Fruit fly (Drosophila melanogaster) whole organism, embryonic: Measurements from ENCODE around the gene dnc.

Experiments used
- ATbp ChIP-seq: fragments of 200-800 bp; sonication (Bioruptor generic); optimal IDR thresholded peaks from 2 replicates; lab custom pipeline; 2017; ENCODE audit warnings: missing biosample characterization, mild to moderate bottlenecking, missing genetic modification characterization, missing genetic modification reagents
- Antp ChIP-seq: fragments of 200-800 bp; sonication (Bioruptor generic); optimal IDR thresholded peaks from 3 replicates; lab custom pipeline; 2016; ENCODE audit warnings: missing biosample characterization, missing genetic modification characterization
- CG10147 ChIP-seq: fragments of 200-800 bp; sonication (Bioruptor generic); optimal IDR thresholded peaks from 2 replicates; lab custom pipeline; 2019; ENCODE audit warnings: missing biosample characterization, mild to moderate bottlenecking, missing genetic modification characterization, moderate library complexity
- CG10209 ChIP-seq: fragments of 200-800 bp; sonication (Bioruptor generic); optimal IDR thresholded peaks from 3 replicates; lab custom pipeline; 2017; ENCODE audit warnings: missing biosample characterization, mild to moderate bottlenecking, missing genetic modification characterization, missing genetic modification reagents
- CG10366 ChIP-seq: fragments of 200-800 bp; sonication (Bioruptor generic); IDR thresholded peaks from 2 replicates; pipeline ENCODE4 v1.3.6; 2022; ENCODE audit warnings: missing biosample characterization, missing genetic modification characterization
- CG12155 ChIP-seq: fragments of 200-800 bp; sonication (Bioruptor generic); optimal IDR thresholded peaks from 3 replicates; lab custom pipeline; 2016; ENCODE audit warnings: missing biosample characterization, missing genetic modification characterization
- CG13296 ChIP-seq: fragments of 200-800 bp; sonication (Bioruptor generic); optimal IDR thresholded peaks from 3 replicates; lab custom pipeline; 2018; ENCODE audit warnings: missing biosample characterization, mild to moderate bottlenecking, missing genetic modification characterization
- CG13894 ChIP-seq: fragments of 200-800 bp; sonication (Bioruptor generic); optimal IDR thresholded peaks from 3 replicates; lab custom pipeline; 2018; ENCODE audit warnings: missing biosample characterization, mild to moderate bottlenecking, missing genetic modification characterization, moderate library complexity
- CG14667 ChIP-seq: fragments of 200-800 bp; sonication (Bioruptor generic); IDR thresholded peaks from 2 replicates; pipeline ENCODE4 v1.3.6; 2022; ENCODE audit warnings: missing biosample characterization, missing genetic modification characterization
- CG15479 ChIP-seq: fragments of 200-800 bp; sonication (Bioruptor generic); optimal IDR thresholded peaks from 3 replicates; lab custom pipeline; 2019; ENCODE audit warnings: missing biosample characterization, mild to moderate bottlenecking, missing genetic modification characterization, moderate library complexity
- CG16813 ChIP-seq: fragments of 200-800 bp; sonication (Bioruptor generic); IDR thresholded peaks from 3 replicates; pipeline ENCODE4 v1.3.6; 2022; ENCODE audit warnings: missing biosample characterization, missing genetic modification characterization; ENCODE audit not compliant: partially characterized antibody
- CG17612 ChIP-seq: fragments of 200-800 bp; sonication (Bioruptor generic); IDR thresholded peaks from 2 replicates; pipeline ENCODE4 v1.3.6; 2022; ENCODE audit warnings: missing biosample characterization, missing genetic modification characterization
- CG2120 ChIP-seq: fragments of 200-800 bp; sonication (Bioruptor generic); optimal IDR thresholded peaks from 3 replicates; lab custom pipeline; 2016; ENCODE audit warnings: missing biosample characterization, missing genetic modification characterization
- CG31224 ChIP-seq: fragments of 200-800 bp; sonication (Bioruptor generic); IDR thresholded peaks from 2 replicates; pipeline ENCODE4 v1.3.6; 2022; ENCODE audit warnings: missing biosample characterization, missing genetic modification characterization
- CG31441 ChIP-seq: fragments of 200-800 bp; sonication (Bioruptor generic); IDR thresholded peaks from 2 replicates; pipeline ENCODE4 v1.3.6; 2022; ENCODE audit warnings: missing biosample characterization, missing genetic modification characterization
- CG3281 ChIP-seq: fragments of 200-800 bp; sonication (Bioruptor generic); optimal IDR thresholded peaks from 3 replicates; lab custom pipeline; 2017; ENCODE audit warnings: missing biosample characterization, mild to moderate bottlenecking, missing genetic modification characterization
- CG34422 ChIP-seq: fragments of 200-800 bp; sonication (Bioruptor generic); IDR thresholded peaks from 3 replicates; pipeline ENCODE4 v1.3.6; 2022; ENCODE audit warnings: missing biosample characterization, missing genetic modification characterization
- CG3726 ChIP-seq: fragments of 200-800 bp; sonication (Bioruptor generic); IDR thresholded peaks from 3 replicates; pipeline ENCODE4, ENCODE4 v1.3.6; 2022; ENCODE audit warnings: missing biosample characterization, missing genetic modification characterization
- CG4707 ChIP-seq: fragments of 200-800 bp; sonication (Bioruptor generic); optimal IDR thresholded peaks from 2 replicates; lab custom pipeline; 2018; ENCODE audit warnings: missing biosample characterization, mild to moderate bottlenecking, missing genetic modification characterization, moderate library complexity
- CG6854 ChIP-seq: fragments of 200-800 bp; sonication (Bioruptor generic); optimal IDR thresholded peaks from 3 replicates; lab custom pipeline; 2017; ENCODE audit warnings: missing biosample characterization, mild to moderate bottlenecking, missing genetic modification characterization
- CG9437 ChIP-seq: fragments of 200-800 bp; sonication (Bioruptor generic); optimal IDR thresholded peaks from 2 replicates; lab custom pipeline; 2018; ENCODE audit warnings: missing biosample characterization, mild to moderate bottlenecking, missing genetic modification characterization
- CG9876 ChIP-seq: fragments of 200-800 bp; sonication (Bioruptor generic); optimal IDR thresholded peaks from 2 replicates; lab custom pipeline; 2016; ENCODE audit warnings: missing biosample characterization, missing genetic modification characterization
- CoRest ChIP-seq: fragments of 200-800 bp; sonication (Bioruptor generic); optimal IDR thresholded peaks from 3 replicates; lab custom pipeline; 2018; ENCODE audit warnings: missing biosample characterization, mild to moderate bottlenecking, missing genetic modification characterization, moderate library complexity
- Ets97D ChIP-seq: fragments of 200-800 bp; sonication (Bioruptor generic); optimal IDR thresholded peaks from 3 replicates; lab custom pipeline; 2016; ENCODE audit warnings: missing biosample characterization, missing genetic modification characterization
- HHEX ChIP-seq: fragments of 200-800 bp; sonication (Bioruptor generic); optimal IDR thresholded peaks from 3 replicates; lab custom pipeline; 2017; ENCODE audit warnings: missing biosample characterization, mild to moderate bottlenecking, missing genetic modification characterization, missing genetic modification reagents
- Hmx ChIP-seq: fragments of 200-800 bp; sonication (Bioruptor generic); optimal IDR thresholded peaks from 2 replicates; lab custom pipeline; 2016; ENCODE audit warnings: missing biosample characterization, missing genetic modification characterization
- Hsf ChIP-seq: fragments of 200-800 bp; sonication (Bioruptor generic); optimal IDR thresholded peaks from 3 replicates; lab custom pipeline; 2016; ENCODE audit warnings: missing biosample characterization, missing genetic modification characterization
- Lpt ChIP-seq: fragments of >200 bp; optimal IDR thresholded peaks from 2 replicates; lab custom pipeline; 2018; ENCODE audit warnings: missing biosample characterization, missing genetic modification characterization
- Meics ChIP-seq: fragments of 200-800 bp; sonication (Bioruptor generic); optimal IDR thresholded peaks from 2 replicates; lab custom pipeline; 2017; ENCODE audit warnings: missing biosample characterization, mild to moderate bottlenecking, missing genetic modification characterization
- Mrtf ChIP-seq: fragments of 200-800 bp; sonication (Bioruptor generic); IDR thresholded peaks from 3 replicates; pipeline ENCODE4 v1.3.6; 2022; ENCODE audit warnings: missing biosample characterization, missing genetic modification characterization
- NK7.1 ChIP-seq: fragments of 200-800 bp; sonication (Bioruptor generic); optimal IDR thresholded peaks from 3 replicates; lab custom pipeline; 2016; ENCODE audit warnings: missing biosample characterization, missing genetic modification characterization
- Nf-YC ChIP-seq: fragments of 200-800 bp; optimal IDR thresholded peaks from 3 replicates; lab custom pipeline; 2019; ENCODE audit warnings: missing biosample characterization, mild to moderate bottlenecking, missing genetic modification characterization, moderate library complexity
- Poxn ChIP-seq: fragments of 200-800 bp; sonication (Bioruptor generic); IDR thresholded peaks from 2 replicates; pipeline ENCODE4 v1.3.6; 2022; ENCODE audit warnings: missing biosample characterization, missing genetic modification characterization
- bigmax ChIP-seq: fragments of 200-800 bp; sonication (Bioruptor generic); optimal IDR thresholded peaks from 2 replicates; lab custom pipeline; 2018; ENCODE audit warnings: missing biosample characterization, mild to moderate bottlenecking, missing genetic modification characterization
- bsh ChIP-seq, 2 experiments: fragments of 200-800 bp; sonication (Bioruptor generic); optimal IDR thresholded peaks; 2 replicates each; lab custom pipeline; 2017 to 2018; ENCODE audit warnings: mild to moderate bottlenecking in 2 of 2, missing biosample characterization in 2 of 2, missing genetic modification characterization in 2 of 2, moderate library complexity in 1 of 2
- cwo ChIP-seq: fragments of 200-800 bp; sonication (Bioruptor generic); optimal IDR thresholded peaks from 3 replicates; lab custom pipeline; 2017; ENCODE audit warnings: missing biosample characterization, missing genetic modification characterization, mild to moderate bottlenecking, moderate library complexity, missing genetic modification reagents
- ems ChIP-seq: fragments of 200-800 bp; sonication (Bioruptor generic); optimal IDR thresholded peaks from 3 replicates; lab custom pipeline; 2016; ENCODE audit warnings: missing biosample characterization, missing genetic modification characterization
- eve ChIP-seq, 2 experiments: fragments of >200 bp; optimal IDR thresholded peaks; 2 replicates each; lab custom pipeline; 2017; ENCODE audit warnings: missing biosample characterization in 2 of 2, missing genetic modification characterization in 2 of 2
- fu2 ChIP-seq: fragments of 200-800 bp; sonication (Bioruptor generic); optimal IDR thresholded peaks from 2 replicates; lab custom pipeline; 2016; ENCODE audit warnings: missing biosample characterization, missing genetic modification characterization
- gcm ChIP-seq: fragments of 200-800 bp; sonication (Bioruptor generic); optimal IDR thresholded peaks from 2 replicates; lab custom pipeline; 2019; ENCODE audit warnings: missing biosample characterization, mild to moderate bottlenecking, missing genetic modification characterization, moderate library complexity
- gem ChIP-seq: fragments of 200-800 bp; sonication (Bioruptor generic); optimal IDR thresholded peaks from 2 replicates; lab custom pipeline; 2019; ENCODE audit warnings: missing biosample characterization, mild to moderate bottlenecking, missing genetic modification characterization, moderate library complexity
- hkb ChIP-seq, 2 experiments: fragments of 200-800 bp in 1 of 2; fragments of >200 bp in 1 of 2; sonication (Bioruptor generic) in 1 of 2; IDR thresholded peaks in 1 of 2; optimal IDR thresholded peaks in 1 of 2; 2 replicates each; pipeline versions ENCODE4 v1.3.6 to Lab custom; 2017 to 2022; ENCODE audit warnings: missing biosample characterization in 1 of 2, missing genetic modification characterization in 1 of 2
- otp ChIP-seq: fragments of 200-800 bp; sonication (Bioruptor generic); IDR thresholded peaks from 3 replicates; pipeline ENCODE4, ENCODE4 v1.3.6; 2022; ENCODE audit warnings: missing biosample characterization, missing genetic modification characterization
- pnt ChIP-seq: fragments of 200-800 bp; sonication (Bioruptor generic); optimal IDR thresholded peaks from 3 replicates; lab custom pipeline; 2016; ENCODE audit warnings: missing biosample characterization, missing genetic modification characterization
- psq ChIP-seq: fragments of 200-800 bp; sonication (Bioruptor generic); optimal IDR thresholded peaks from 2 replicates; lab custom pipeline; 2017; ENCODE audit warnings: missing biosample characterization, missing genetic modification characterization
- scrt ChIP-seq: fragments of 200-800 bp; sonication (Bioruptor generic); optimal IDR thresholded peaks from 2 replicates; lab custom pipeline; 2018; ENCODE audit warnings: missing biosample characterization, mild to moderate bottlenecking, missing genetic modification characterization, moderate library complexity
- unpg ChIP-seq: fragments of 200-800 bp; sonication (Bioruptor generic); optimal IDR thresholded peaks from 3 replicates; lab custom pipeline; 2018; ENCODE audit warnings: missing biosample characterization, mild to moderate bottlenecking, missing genetic modification characterization, moderate library complexity
- vnd ChIP-seq: fragments of 200-800 bp; sonication (Bioruptor generic); IDR thresholded peaks from 3 replicates; pipeline ENCODE4 v1.3.6; 2022; ENCODE audit warnings: missing biosample characterization, missing genetic modification characterization; ENCODE audit not compliant: partially characterized antibody

Gene dnc

DNA sequence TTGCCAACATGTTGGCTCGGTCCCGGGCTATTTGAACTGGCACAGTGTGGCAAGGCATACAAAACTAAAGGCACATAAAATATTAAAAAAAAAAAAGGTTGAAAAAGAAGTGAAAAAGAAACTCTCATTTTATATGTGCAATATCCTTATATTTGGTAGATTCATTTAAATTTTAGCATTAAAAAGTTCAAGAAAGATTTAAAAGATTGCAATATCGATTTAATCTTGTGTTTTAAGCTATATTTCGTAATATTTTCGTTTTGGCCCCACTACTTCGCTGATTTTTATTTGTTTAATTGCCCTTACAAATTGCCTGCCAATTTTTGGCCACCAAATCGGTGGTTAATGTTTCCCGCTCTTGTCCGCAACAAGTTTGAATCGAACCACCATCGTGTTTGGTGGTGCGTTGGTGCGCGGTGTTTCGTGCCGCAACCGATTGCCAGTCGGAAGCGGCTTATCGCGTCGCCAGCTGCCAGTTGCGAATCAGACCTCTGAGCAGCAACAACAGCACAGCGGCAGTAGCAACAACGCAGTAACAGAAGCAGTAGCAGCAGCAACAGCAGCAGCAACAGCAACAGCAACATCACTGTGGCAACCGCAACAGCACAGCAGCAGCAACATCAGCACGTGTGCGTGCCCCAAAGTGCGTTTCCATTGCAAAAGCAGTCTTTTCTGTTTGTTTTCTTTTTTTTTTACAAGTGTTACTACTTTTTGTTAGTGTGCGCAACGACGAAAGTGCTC, 79.5 kb downstream of the dnc start (continued):
- peak; percentile 79 for TF ChIP-seq Nf-YC (tag; lab: Kevin White, UChicago)
- TF ChIP-seq ems (GFP tag; lab: Kevin White, UChicago) = peak; percentile 95
- peak; percentile 90 for TF ChIP-seq scrt
- TF ChIP-seq Hsf (GFP tag; lab: Kevin White, UChicago) = peak; percentile 96
- TF ChIP-seq vnd (GFP tag; lab: Robert Waterston, UW) = no peak
- peak; percentile 97 for TF ChIP-seq CoRest
- peak; percentile 96 for TF ChIP-seq CG10147 (GFP tag; lab: Kevin White, UChicago)
- peak; percentile 73 for TF ChIP-seq Ets97D (GFP tag; lab: Kevin White, UChicago)
- peak; percentile 84 for TF ChIP-seq Antp (GFP tag; lab: Kevin White, UChicago)
- peak; percentile 59 for TF ChIP-seq Hmx (GFP tag; lab: Kevin White, UChicago)
- peak; percentile 89 for TF ChIP-seq CG10366 (GFP tag; lab: Robert Waterston, UW)
- TF ChIP-seq CG10209 (GFP tag; lab: Kevin White, UChicago) = peak; percentile 97
- TF ChIP-seq CG4707 (GFP tag; lab: Kevin White, UChicago) = peak; percentile 58
- TF ChIP-seq CG9437 (GFP tag; lab: Kevin White, UChicago) = peak; percentile 93
- TF ChIP-seq CG16813 (GFP tag; lab: Robert Waterston, UW) = no peak; the same call in 2 of the 3 replicates
- TF ChIP-seq cwo = peak; percentile 96
- peak; percentile 87 for TF ChIP-seq CG31224
- peak; percentile 89 for TF ChIP-seq CG3726 (GFP tag; lab: Robert Waterston, UW)
- TF ChIP-seq psq = peak; percentile 81
- peak; percentile 72 for TF ChIP-seq CG9876
- no peak for TF ChIP-seq bigmax (GFP tag; lab: Kevin White, UChicago)
- TF ChIP-seq CG13894 (tag; lab: Kevin White, UChicago) = peak; percentile 92
- TF ChIP-seq unpg = peak; percentile 95
- peak; percentile 75 for TF ChIP-seq NK7.1
- TF ChIP-seq CG2120 (GFP tag; lab: Kevin White, UChicago) = peak; percentile 99
- peak; percentile 98 for TF ChIP-seq Meics (GFP tag; lab: Kevin White, UChicago)
- TF ChIP-seq HHEX = peak; percentile 95
- TF ChIP-seq CG34422 (GFP tag; lab: Robert Waterston, UW) = peak; percentile 91; the same call in 2 of the 3 replicates
- peak; percentile 95 for TF ChIP-seq fu2 (GFP tag; lab: Kevin White, UChicago)
- peak; percentile 92 for TF ChIP-seq ATbp (GFP tag; lab: Kevin White, UChicago)
- TF ChIP-seq hkb (optimal IDR thresholded peaks at IDR 0.05; lab: Kevin White, UChicago) = no peak
- TF ChIP-seq hkb (GFP tag; IDR thresholded peaks at IDR 0.05; lab: Robert Waterston, UW) = peak; percentile 96
- peak; percentile 71 for TF ChIP-seq pnt (GFP tag; lab: Kevin White, UChicago)
- peak; percentile 98 for TF ChIP-seq CG3281 (GFP tag; lab: Kevin White, UChicago)
- TF ChIP-seq CG12155 = peak; percentile 94
- peak; percentile 97 for TF ChIP-seq CG6854 (GFP tag; lab: Kevin White, UChicago)
- peak; percentile 92 for TF ChIP-seq bsh (GFP tag; optimal IDR thresholded peaks at IDR 0.05; lab: Kevin White, UChicago)
- TF ChIP-seq CG15479 = no peak
- TF ChIP-seq Lpt (GFP tag; lab: Kevin White, UChicago) = no peak
- TF ChIP-seq Poxn = peak; percentile 85
- TF ChIP-seq gcm = peak; percentile 91
- peak; percentile 97 for TF ChIP-seq CG13296 (GFP tag; lab: Kevin White, UChicago)
- TF ChIP-seq CG31441 (GFP tag; lab: Robert Waterston, UW) = peak; percentile 98
- TF ChIP-seq CG14667 (GFP tag; lab: Robert Waterston, UW) = peak; percentile 83
- peak; percentile 98 for TF ChIP-seq gem
- peak; percentile 67; the same call in 1 of the 3 replicates for TF ChIP-seq otp (GFP tag; lab: Robert Waterston, UW)
- peak in 1 of 2 experiments; percentile 98 for TF ChIP-seq eve (GFP tag; optimal IDR thresholded peaks at IDR 0.05; lab: Kevin White, UChicago)
- peak; percentile 82; the same call in 2 of the 3 replicates for TF ChIP-seq Mrtf (GFP tag; lab: Robert Waterston, UW)
- peak; percentile 84 for TF ChIP-seq CG17612 (GFP tag; lab: Robert Waterston, UW)
